Fruit fly (Drosophila melanogaster): ENCODE results near the gene Gr10a.

DNA sequence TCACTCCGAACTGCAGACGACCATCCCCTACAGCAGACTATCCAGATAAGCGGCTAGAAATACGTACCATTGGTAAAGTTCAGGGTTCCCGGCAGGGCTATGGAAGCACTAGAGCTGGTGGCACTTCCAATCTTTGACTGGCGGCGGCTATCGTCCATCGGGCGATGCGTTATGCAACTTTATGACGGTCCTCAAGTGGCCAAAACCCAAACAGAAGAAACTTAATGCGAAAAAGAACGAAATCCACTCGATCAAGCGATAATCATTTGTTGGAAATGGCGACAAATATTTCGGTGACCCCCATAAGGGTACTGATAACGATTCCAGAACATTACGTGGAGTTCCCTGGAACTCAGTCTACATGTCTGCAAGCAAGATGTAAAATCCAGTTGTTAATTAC is 2.7 kb upstream of the Gr10a start:
- TF ChIP-seq CG8478 (optimal IDR thresholded peaks at IDR 0.05) (no peak), CTCF (optimal IDR thresholded peaks at IDR 0.05) (no peak)
